Worm (Caenorhabditis elegans) whole organism, midembryonic: ENCODE results near the gene T05C12.4.

Source experiments
- T22C8.4 ChIP-seq: fragments of 200-800 bp; sonication (Bioruptor generic); IDR thresholded peaks from 2 replicates; pipeline ENCODE4 v1.3.6; 2022; ENCODE audit warnings: missing genetic modification characterization, missing compliant biosample characterization
- cog-1 ChIP-seq: sonication (generic microtip); optimal IDR thresholded peaks from 2 replicates; lab custom pipeline; 2016; ENCODE audit warnings: missing genetic modification characterization, missing compliant biosample characterization
- flt-1 ChIP-seq: fragments of 200-800 bp; sonication (Bioruptor generic); IDR thresholded peaks from 2 replicates; pipeline ENCODE4 v1.3.6; 2022; ENCODE audit warnings: missing genetic modification characterization, missing compliant biosample characterization
- klf-2 ChIP-seq: fragments of 200-800 bp; sonication (Bioruptor generic); conservative IDR thresholded peaks from 2 replicates; pipeline ENCODE4 v1.3.6; 2022; ENCODE audit warnings: missing genetic modification reagents, missing genetic modification characterization, missing compliant biosample characterization
- med-1 ChIP-seq: sonication (generic microtip); optimal IDR thresholded peaks from 2 replicates; lab custom pipeline; 2017; ENCODE audit warnings: missing genetic modification characterization, mild to moderate bottlenecking, missing compliant biosample characterization, antibody characterized with exemption, missing genetic modification reagents; ENCODE audit not compliant: insufficient read depth
- ref-1 ChIP-seq: fragments of 200-800 bp; sonication (Bioruptor generic); conservative IDR thresholded peaks from 2 replicates; pipeline ENCODE4 v1.3.6; 2022; ENCODE audit warnings: missing genetic modification reagents, missing genetic modification characterization, missing compliant biosample characterization
- ztf-23 ChIP-seq: fragments of 200-800 bp; sonication (Bioruptor generic); IDR thresholded peaks from 2 replicates; pipeline ENCODE4 v1.3.6; 2022; ENCODE audit warnings: missing genetic modification reagents, missing genetic modification characterization, missing compliant biosample characterization
- ztf-29 ChIP-seq: fragments of 200-800 bp; sonication (Bioruptor generic); IDR thresholded peaks from 2 replicates; pipeline ENCODE4 v1.3.6; 2022; ENCODE audit warnings: missing genetic modification reagents, missing genetic modification characterization, missing compliant biosample characterization

ce11 chrII:8129495-8130010 is 50.6 kb downstream of the T05C12.4 start, which contains the start of gene ulp-4:
- TF ChIP-seq T22C8.4 (GFP tag; lab: Robert Waterston, UW) (no peak), ztf-29 (GFP tag; lab: Robert Waterston, UW) (no peak), cog-1 (tag; lab: Kevin White, UChicago) (no peak), flt-1 (GFP tag; lab: Robert Waterston, UW) (no peak), klf-2 (GFP tag; lab: Robert Waterston, UW) (no peak), ref-1 (GFP tag; lab: Robert Waterston, UW) (no peak), med-1 (GFP tag; lab: Kevin White, UChicago) (no peak), ztf-23 (GFP tag; lab: Robert Waterston, UW) (no peak)
